Worm (Caenorhabditis elegans) whole organism, mixed stage, embryonic: ENCODE measurements around the gene H01G02.1.

Experiments
- ceh-39 ChIP-seq: fragments of 150-350 bp; optimal IDR thresholded peaks from 2 replicates; lab custom pipeline; 2014; ENCODE audit warnings: missing biosample characterization, missing genetic modification characterization
- elt-3 ChIP-seq: fragments of 150-350 bp; optimal IDR thresholded peaks from 2 replicates; lab custom pipeline; 2014; ENCODE audit warnings: missing biosample characterization, missing genetic modification characterization
- lsy-2 ChIP-seq: fragments of 150-350 bp; optimal IDR thresholded peaks from 2 replicates; lab custom pipeline; 2014; ENCODE audit warnings: missing biosample characterization, missing genetic modification characterization
- mab-5 ChIP-seq: fragments of 150-350 bp; optimal IDR thresholded peaks from 2 replicates; lab custom pipeline; 2014; ENCODE audit warnings: missing biosample characterization, missing genetic modification characterization
- nhr-2 ChIP-seq: fragments of 150-350 bp; optimal IDR thresholded peaks from 2 replicates; lab custom pipeline; 2014; ENCODE audit warnings: missing biosample characterization, missing genetic modification characterization
- nhr-237 ChIP-seq: fragments of 150-350 bp; optimal IDR thresholded peaks from 2 replicates; lab custom pipeline; 2014; ENCODE audit warnings: missing biosample characterization, missing genetic modification characterization
- nhr-76 ChIP-seq: sonication (generic microtip); optimal IDR thresholded peaks from 2 replicates; lab custom pipeline; 2017; ENCODE audit warnings: missing biosample characterization, missing genetic modification characterization
- snpc-4 ChIP-seq: fragments of 150-350 bp; optimal IDR thresholded peaks from 2 replicates; lab custom pipeline; 2014; ENCODE audit warnings: missing biosample characterization, missing genetic modification characterization
- tbx-8 ChIP-seq: fragments of 200-800 bp; sonication (Bioruptor generic); optimal IDR thresholded peaks from 2 replicates; lab custom pipeline; 2018; ENCODE audit warnings: mild to moderate bottlenecking, missing genetic modification characterization, moderate library complexity, missing compliant biosample characterization
- unc-62 ChIP-seq: fragments of 150-350 bp; optimal IDR thresholded peaks from 2 replicates; lab custom pipeline; 2014; ENCODE audit warnings: missing biosample characterization, missing genetic modification reagents, missing genetic modification characterization

DNA sequence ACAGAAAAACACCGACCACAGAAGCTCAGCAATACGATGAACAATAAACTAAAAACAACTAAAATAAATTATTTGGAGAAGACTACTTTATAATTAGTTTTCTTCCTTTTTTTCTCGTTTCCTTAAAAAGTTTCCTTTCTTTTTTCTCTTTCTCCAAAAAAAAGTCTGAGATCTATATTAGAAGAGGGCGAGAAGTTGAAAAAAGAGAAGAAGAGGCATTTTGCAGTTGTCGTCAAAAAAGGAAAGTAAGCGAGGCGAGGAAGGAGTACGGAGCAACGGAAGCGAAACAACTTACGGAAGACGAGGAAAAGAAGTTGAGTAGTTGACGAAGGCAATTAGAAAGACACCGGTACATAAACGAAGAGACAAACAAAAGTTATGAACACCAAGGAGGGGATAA lies 8.0 kb downstream of the H01G02.1 start:
- TF ChIP-seq elt-3 (tag; lab: Kevin White, UChicago) (no peak), nhr-237 (tag; lab: Kevin White, UChicago) (no peak), snpc-4 (tag; lab: Kevin White, UChicago) (no peak), lsy-2 (no peak), nhr-2 (tag; lab: Kevin White, UChicago) (no peak), nhr-76 (tag; lab: Kevin White, UChicago) (no peak), mab-5 (tag; lab: Kevin White, UChicago) (no peak), tbx-8 (GFP tag; lab: Kevin White, UChicago) (no peak), ceh-39 (tag; lab: Kevin White, UChicago) (no peak), unc-62 (GFP tag; lab: Kevin White, UChicago) (no peak)
